Worm (Caenorhabditis elegans): ENCODE results near the gene E04F6.4.

DNA sequence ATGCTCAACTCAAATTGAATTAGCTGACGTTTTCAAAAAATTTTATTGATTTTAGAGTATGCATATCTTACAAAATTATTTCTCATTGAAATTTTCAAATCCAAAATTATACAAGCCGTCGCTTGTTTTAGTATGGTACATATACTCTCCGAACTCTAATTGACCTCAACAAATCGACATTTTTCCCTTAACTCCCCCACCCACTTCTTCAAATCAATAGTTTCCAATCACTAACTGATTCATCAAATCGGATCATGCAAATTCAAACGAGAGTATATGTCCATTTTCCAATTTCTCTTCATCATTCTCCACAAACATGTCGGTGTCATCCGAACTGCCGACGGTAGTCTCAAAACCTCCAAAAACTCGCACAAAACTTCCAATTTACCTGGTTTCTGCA lies at the start of gene E04F6.4:
- TF ChIP-seq unc-98 (GFP tag; IDR thresholded peaks at IDR 0.05): no peak
- no peak for TF ChIP-seq nhr-12 (tag; optimal IDR thresholded peaks at IDR 0.05)
- TF ChIP-seq nhr-11 (tag; optimal IDR thresholded peaks at IDR 0.05): no peak
